Worm (Caenorhabditis elegans): ENCODE data around the gene algn-11.

Gene algn-11

ce11 chrIII:7299466-7299865 is 9.1 kb upstream of the algn-11 start, which contains the start of the genes B0361.14 and B0361.9:
TSS of gene B0361.14 (minus strand) at chrIII:7299531.
TSS of gene B0361.9 (minus strand) at chrIII:7299631.
- TF ChIP-seq elt-2 (tag; optimal IDR thresholded peaks at IDR 0.05) (no peak), ceh-34 (tag; optimal IDR thresholded peaks at IDR 0.05) (no peak), ref-2 (tag; optimal IDR thresholded peaks at IDR 0.05) (peak; percentile 6)

- TF ChIP-seq fkh-6 (tag; optimal IDR thresholded peaks at IDR 0.05) (no peak), T23F11.4 (GFP tag; optimal IDR thresholded peaks at IDR 0.05) (no peak), hlh-8 (tag; optimal IDR thresholded peaks at IDR 0.05) (no peak)
Measured at ce11 chrIII:7298045-7298444, 7.7 kb upstream of the algn-11 start.

ce11 chrIII:7297045-7297680 is 6.8 kb upstream of the algn-11 start:
- no peak for TF ChIP-seq F13H6.1 (tag; optimal IDR thresholded peaks at IDR 0.05)
- TF ChIP-seq odd-2 (tag; optimal IDR thresholded peaks at IDR 0.05), result no peak
- TF ChIP-seq che-1 (tag; optimal IDR thresholded peaks at IDR 0.05), result no peak
- TF ChIP-seq K02D7.2 (tag; optimal IDR thresholded peaks at IDR 0.05), result no peak
- TF ChIP-seq ceh-30 (tag; optimal IDR thresholded peaks at IDR 0.05), result no peak
- no peak for TF ChIP-seq ceh-19 (GFP tag; optimal IDR thresholded peaks at IDR 0.05)
- TF ChIP-seq ets-4 (tag; optimal IDR thresholded peaks at IDR 0.05), result no peak
- TF ChIP-seq unc-42 (tag; optimal IDR thresholded peaks at IDR 0.05), result no peak
- TF ChIP-seq sox-4 (tag; optimal IDR thresholded peaks at IDR 0.05), result no peak
- TF ChIP-seq ceh-18 (tag; optimal IDR thresholded peaks at IDR 0.05), result no peak
- no peak for TF ChIP-seq pat-9 (tag; optimal IDR thresholded peaks at IDR 0.05)
- no peak for TF ChIP-seq ttx-3 (tag; optimal IDR thresholded peaks at IDR 0.05)
- TF ChIP-seq ceh-45 (GFP tag; IDR thresholded peaks at IDR 0.05), result no peak
- no peak for TF ChIP-seq tbx-2 (tag; optimal IDR thresholded peaks at IDR 0.05)

ce11 chrIII:7296092-7296668 is 5.8 kb upstream of the algn-11 start:
- TF ChIP-seq pha-4 (tag; optimal IDR thresholded peaks at IDR 0.05), result no peak
- TF ChIP-seq fkh-6 (tag; optimal IDR thresholded peaks at IDR 0.05), result no peak
- no peak for TF ChIP-seq hlh-6 (tag; optimal IDR thresholded peaks at IDR 0.05)
- TF ChIP-seq ceh-30 (tag; optimal IDR thresholded peaks at IDR 0.05), result no peak
- no peak for TF ChIP-seq ceh-24 (tag; optimal IDR thresholded peaks at IDR 0.05)
- TF ChIP-seq lim-6 (tag; optimal IDR thresholded peaks at IDR 0.05), result no peak
- no peak for TF ChIP-seq nhr-232 (tag; optimal IDR thresholded peaks at IDR 0.05)
- no peak for TF ChIP-seq ceh-31 (tag; optimal IDR thresholded peaks at IDR 0.05)
- no peak for TF ChIP-seq ahr-1 (tag; optimal IDR thresholded peaks at IDR 0.05)
- no peak for TF ChIP-seq ceh-14 (tag; optimal IDR thresholded peaks at IDR 0.05)
- no peak for TF ChIP-seq syd-9 (tag; optimal IDR thresholded peaks at IDR 0.05)
- TF ChIP-seq ceh-48 (tag; optimal IDR thresholded peaks at IDR 0.05), result no peak
- TF ChIP-seq pag-3 (tag; optimal IDR thresholded peaks at IDR 0.05; ENCODE audit: borderline replicate concordance), result no peak
- no peak for TF ChIP-seq lin-11 (tag; optimal IDR thresholded peaks at IDR 0.05)
- TF ChIP-seq elt-4 (tag; optimal IDR thresholded peaks at IDR 0.05), result no peak
- TF ChIP-seq ceh-6 (GFP tag; optimal IDR thresholded peaks at IDR 0.05), result no peak
- no peak for TF ChIP-seq nfya-1 (tag; optimal IDR thresholded peaks at IDR 0.05)
- no peak for TF ChIP-seq ceh-22 (tag; optimal IDR thresholded peaks at IDR 0.05)
